Fruit fly (Drosophila melanogaster): Measurements from ENCODE around the gene TwdlG.

Gene TwdlG

DNA sequence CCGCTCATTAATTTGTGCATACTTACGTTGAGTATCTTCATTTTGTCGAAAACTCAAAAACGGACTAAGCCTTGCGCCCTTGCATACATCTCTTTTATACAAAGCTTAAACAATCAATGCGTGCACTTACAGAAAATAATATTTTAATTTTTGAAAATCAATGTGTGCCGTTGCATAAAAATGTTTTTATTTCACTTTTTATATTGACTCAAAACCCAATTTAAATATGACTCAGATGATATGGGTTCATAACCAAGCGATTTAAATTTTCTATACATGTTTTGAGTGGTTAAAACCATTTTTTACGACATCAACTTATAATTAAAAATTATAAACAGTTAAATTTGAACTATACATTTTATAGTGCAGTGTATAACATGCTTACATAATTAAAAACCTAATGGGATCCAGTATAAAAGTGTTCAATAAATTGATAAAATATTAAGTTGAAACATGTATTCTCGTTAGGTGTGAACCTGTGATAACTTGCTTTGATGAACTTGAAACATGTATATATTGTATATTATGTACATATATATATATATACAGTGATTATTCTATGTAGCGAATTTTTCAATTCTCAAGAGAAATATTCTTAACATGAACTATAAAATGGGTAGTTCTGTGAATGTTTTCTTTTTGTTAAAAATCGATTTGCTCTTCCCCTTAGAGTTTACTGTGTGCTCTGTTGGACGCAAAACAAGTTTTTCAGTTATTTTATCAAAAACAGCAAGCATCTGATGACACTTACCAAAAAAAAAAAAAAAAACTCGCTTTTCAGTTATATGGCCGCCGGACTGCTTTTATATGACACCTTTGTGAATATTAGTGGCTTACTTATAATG lies 7.8 kb downstream of the TwdlG start, which contains the start of gene CG34305 (continued):
- TF ChIP-seq CG3281 (GFP tag; optimal IDR thresholded peaks at IDR 0.05) (peak; percentile 38), CG14441 (GFP tag; IDR thresholded peaks at IDR 0.05) (no peak), CG4282 (GFP tag; optimal IDR thresholded peaks at IDR 0.05) (no peak), row (GFP tag; IDR thresholded peaks at IDR 0.05) (0 out of 3 replicates have a peak, but pooled peaks have one; percentile 24), sd (tag; optimal IDR thresholded peaks at IDR 0.05) (peak; percentile 6), CG17829 (tag; optimal IDR thresholded peaks at IDR 0.05) (peak; percentile 5), CG10147 (GFP tag; optimal IDR thresholded peaks at IDR 0.05) (peak; percentile 17), Mrtf (GFP tag; IDR thresholded peaks at IDR 0.05) (no peak), CG31224 (GFP tag; IDR thresholded peaks at IDR 0.05) (no peak), Ptx1 (GFP tag; IDR thresholded peaks at IDR 0.05) (peak; percentile 25; the same call in 1 of the 2 replicates), CG11560 (tag; IDR thresholded peaks at IDR 0.05) (no peak), NFAT (GFP tag; IDR thresholded peaks at IDR 0.05) (peak; percentile 39; the same call in 1 of the 2 replicates), al (GFP tag; IDR thresholded peaks at IDR 0.05) (0 out of 2 replicates have a peak, but pooled peaks have one; percentile 27), CG13775 (GFP tag; optimal IDR thresholded peaks at IDR 0.05) (no peak), gro (GFP tag; optimal IDR thresholded peaks at IDR 0.05) (no peak), lab (GFP tag; optimal IDR thresholded peaks at IDR 0.05) (peak; percentile 11), dmrt11E (tag; optimal IDR thresholded peaks at IDR 0.05) (no peak), CG14050 (GFP tag; IDR thresholded peaks at IDR 0.05) (no peak), CG10654 (GFP tag; optimal IDR thresholded peaks at IDR 0.05) (no peak), nmo (GFP tag; optimal IDR thresholded peaks at IDR 0.05) (peak; percentile 6), Ada2b (GFP tag; IDR thresholded peaks at IDR 0.05) (peak; percentile 29; the same call in 1 of the 2 replicates), CG7556 (GFP tag; optimal IDR thresholded peaks at IDR 0.05) (peak; percentile 8), HLHmδ (GFP tag; optimal IDR thresholded peaks at IDR 0.05) (no peak), Oli (tag; optimal IDR thresholded peaks at IDR 0.05) (peak; percentile 19), Pdp1 (GFP tag; optimal IDR thresholded peaks at IDR 0.05) (peak in 1 of 2 experiments; percentile 15), toy (GFP tag; IDR thresholded peaks at IDR 0.05) (no peak), unpg (GFP tag; optimal IDR thresholded peaks at IDR 0.05) (peak; percentile 20), lmd (GFP tag; IDR thresholded peaks at IDR 0.05) (peak; percentile 25; the same call in 1 of the 2 replicates), CG3726 (GFP tag; IDR thresholded peaks at IDR 0.05) (no peak), klu (GFP tag; IDR thresholded peaks at IDR 0.05) (no peak), cg (GFP tag; optimal IDR thresholded peaks at IDR 0.05) (no peak), Hmr (GFP tag; optimal IDR thresholded peaks at IDR 0.05) (peak; percentile 25), grau (tag; optimal IDR thresholded peaks at IDR 0.05) (peak; percentile 67), CG2120 (GFP tag; optimal IDR thresholded peaks at IDR 0.05) (peak; percentile 30), Hr51 (GFP tag; optimal IDR thresholded peaks at IDR 0.05) (peak in 1 of 2 experiments; percentile 43), CG17361 (GFP tag; IDR thresholded peaks at IDR 0.05) (peak; percentile 52; the same call in 2 of the 3 replicates), dmrt99B (tag; optimal IDR thresholded peaks at IDR 0.05) (peak; percentile 43), seq (GFP tag; IDR thresholded peaks at IDR 0.05) (0 out of 2 replicates have a peak, but pooled peaks have one; percentile 10), CG2712 (tag; optimal IDR thresholded peaks at IDR 0.05) (peak; percentile 6), MESR4 (GFP tag; optimal IDR thresholded peaks at IDR 0.05) (no peak), CG15269 (tag; optimal IDR thresholded peaks at IDR 0.05) (peak; percentile 33), PHDP (tag; optimal IDR thresholded peaks at IDR 0.05) (peak; percentile 22), Fer3 (tag; optimal IDR thresholded peaks at IDR 0.05) (no peak), CG7839 (tag; optimal IDR thresholded peaks at IDR 0.05) (peak; percentile 32), CG18599 (GFP tag; optimal IDR thresholded peaks at IDR 0.05) (peak; percentile 4), CG2199 (GFP tag; IDR thresholded peaks at IDR 0.05) (0 out of 3 replicates have a peak, but pooled peaks have one; percentile 51), CG17568 (GFP tag; optimal IDR thresholded peaks at IDR 0.05) (no peak), dysf (GFP tag; IDR thresholded peaks at IDR 0.05) (peak; percentile 7; the same call in 1 of the 3 replicates)

All from whole organism, embryonic.